Fruit fly (Drosophila melanogaster) whole organism, prepupa: ENCODE measurements around the gene Qsox4.

Experiments
- Blimp-1 ChIP-seq: fragments of 200-800 bp; sonication (Bioruptor generic); optimal IDR thresholded peaks from 3 replicates; lab custom pipeline; 2017; ENCODE audit warnings: missing biosample characterization, missing genetic modification characterization, mild to moderate bottlenecking, moderate library complexity, missing genetic modification reagents
- CG10631 ChIP-seq: fragments of 200-800 bp; sonication (Bioruptor generic); optimal IDR thresholded peaks from 2 replicates; lab custom pipeline; 2016; ENCODE audit warnings: missing biosample characterization, missing genetic modification characterization
- CG10669 ChIP-seq: fragments of 200-800 bp; sonication (Bioruptor generic); optimal IDR thresholded peaks from 3 replicates; lab custom pipeline; 2018; ENCODE audit warnings: missing biosample characterization, mild to moderate bottlenecking, missing genetic modification characterization, moderate library complexity
- CG11294 ChIP-seq: fragments of 200-800 bp; sonication (Bioruptor generic); IDR thresholded peaks from 2 replicates; pipeline ENCODE4 v1.3.6; 2022; ENCODE audit warnings: missing biosample characterization, missing genetic modification characterization
- CG11902 ChIP-seq: fragments of 200-800 bp; sonication (Bioruptor generic); optimal IDR thresholded peaks from 3 replicates; lab custom pipeline; 2016; ENCODE audit warnings: missing biosample characterization, missing genetic modification characterization
- CG15336 ChIP-seq: fragments of 200-800 bp; sonication (Bioruptor generic); IDR thresholded peaks from 2 replicates; pipeline ENCODE4 v1.3.6; 2022; ENCODE audit warnings: missing biosample characterization, missing genetic modification characterization
- CG1621 ChIP-seq: fragments of 200-800 bp; sonication (Bioruptor generic); optimal IDR thresholded peaks from 3 replicates; lab custom pipeline; 2018; ENCODE audit warnings: missing biosample characterization, mild to moderate bottlenecking, missing genetic modification characterization
- CG16779 ChIP-seq: fragments of 200-800 bp; sonication (Bioruptor generic); optimal IDR thresholded peaks from 3 replicates; lab custom pipeline; 2017; ENCODE audit warnings: missing biosample characterization, mild to moderate bottlenecking, missing genetic modification characterization
- CG3032 ChIP-seq: fragments of 200-800 bp; optimal IDR thresholded peaks from 2 replicates; lab custom pipeline; 2019; ENCODE audit warnings: missing biosample characterization, mild to moderate bottlenecking, missing genetic modification characterization, moderate library complexity
- CG31627 ChIP-seq: fragments of 200-800 bp; sonication (Bioruptor generic); optimal IDR thresholded peaks from 3 replicates; lab custom pipeline; 2016; ENCODE audit warnings: missing biosample characterization, missing genetic modification characterization
- CG32006 ChIP-seq: fragments of 200-800 bp; sonication (Bioruptor generic); optimal IDR thresholded peaks from 3 replicates; lab custom pipeline; 2017; ENCODE audit warnings: missing biosample characterization, mild to moderate bottlenecking, missing genetic modification characterization
- CG34406 ChIP-seq: fragments of 200-800 bp; sonication (Bioruptor generic); optimal IDR thresholded peaks from 3 replicates; lab custom pipeline; 2016; ENCODE audit warnings: missing biosample characterization, missing genetic modification characterization
- CG4318 ChIP-seq: fragments of 200-800 bp; sonication (Bioruptor generic); optimal IDR thresholded peaks from 3 replicates; lab custom pipeline; 2017; ENCODE audit warnings: missing biosample characterization, mild to moderate bottlenecking, missing genetic modification characterization
- CG6163 ChIP-seq: fragments of 200-800 bp; sonication (Bioruptor generic); IDR thresholded peaks from 3 replicates; pipeline ENCODE4 v1.3.6; 2022; ENCODE audit warnings: missing biosample characterization, missing genetic modification characterization
- CG6276 ChIP-seq: fragments of 200-800 bp; sonication (Bioruptor generic); optimal IDR thresholded peaks from 2 replicates; lab custom pipeline; 2017; ENCODE audit warnings: missing biosample characterization, mild to moderate bottlenecking, missing genetic modification characterization
- CG6792 ChIP-seq: fragments of 200-800 bp; sonication (Bioruptor generic); optimal IDR thresholded peaks from 3 replicates; lab custom pipeline; 2016; ENCODE audit warnings: missing biosample characterization, missing genetic modification characterization
- CG6808 ChIP-seq: fragments of 200-800 bp; sonication (Bioruptor generic); optimal IDR thresholded peaks from 3 replicates; lab custom pipeline; 2017; ENCODE audit warnings: missing biosample characterization, missing genetic modification characterization, mild to moderate bottlenecking, moderate library complexity, missing genetic modification reagents
- CG6854 ChIP-seq: fragments of 200-800 bp; sonication (Bioruptor generic); optimal IDR thresholded peaks from 2 replicates; lab custom pipeline; 2017; ENCODE audit warnings: missing biosample characterization, mild to moderate bottlenecking, missing genetic modification characterization
- CG8119 ChIP-seq: fragments of 200-800 bp; sonication (Bioruptor generic); IDR thresholded peaks from 3 replicates; pipeline ENCODE4 v1.3.6; 2022; ENCODE audit warnings: missing biosample characterization, missing genetic modification characterization
- CG8319 ChIP-seq: fragments of 200-800 bp; sonication (Bioruptor generic); optimal IDR thresholded peaks from 3 replicates; lab custom pipeline; 2016; ENCODE audit warnings: missing biosample characterization, missing genetic modification characterization
- CG8632 ChIP-seq: fragments of 200-800 bp; sonication (Bioruptor generic); optimal IDR thresholded peaks from 3 replicates; lab custom pipeline; 2016; ENCODE audit warnings: missing biosample characterization, missing genetic modification characterization
- CG9139 ChIP-seq: fragments of 200-800 bp; sonication (Bioruptor generic); optimal IDR thresholded peaks from 3 replicates; lab custom pipeline; 2017; ENCODE audit warnings: missing biosample characterization, mild to moderate bottlenecking, missing genetic modification characterization
- Eip75B ChIP-seq: fragments of 200-800 bp; sonication (Bioruptor generic); optimal IDR thresholded peaks from 3 replicates; lab custom pipeline; 2016; ENCODE audit warnings: missing biosample characterization, missing genetic modification characterization
- Eip93F ChIP-seq: fragments of 200-800 bp; sonication (Bioruptor generic); optimal IDR thresholded peaks from 2 replicates; lab custom pipeline; 2016; ENCODE audit warnings: missing biosample characterization, mild to moderate bottlenecking, missing genetic modification characterization
- Ets21C ChIP-seq: fragments of 200-800 bp; sonication (Bioruptor generic); optimal IDR thresholded peaks from 3 replicates; lab custom pipeline; 2016; ENCODE audit warnings: missing biosample characterization, missing genetic modification characterization
- Ets96B ChIP-seq: fragments of 200-800 bp; optimal IDR thresholded peaks from 2 replicates; lab custom pipeline; 2019; ENCODE audit warnings: missing biosample characterization, mild to moderate bottlenecking, missing genetic modification characterization, moderate library complexity
- Gug ChIP-seq: fragments of 200-800 bp; sonication (Bioruptor generic); IDR thresholded peaks from 2 replicates; pipeline ENCODE4 v1.3.6; 2022; ENCODE audit warnings: missing biosample characterization, missing genetic modification characterization
- Hr39 ChIP-seq: fragments of 200-800 bp; sonication (Bioruptor generic); optimal IDR thresholded peaks from 2 replicates; lab custom pipeline; 2016; ENCODE audit warnings: missing biosample characterization, missing genetic modification characterization
- Hr4 ChIP-seq: fragments of 200-800 bp; sonication (Bioruptor generic); optimal IDR thresholded peaks from 3 replicates; lab custom pipeline; 2016; ENCODE audit warnings: missing biosample characterization, missing genetic modification characterization
- Lpt ChIP-seq: fragments of 200-800 bp; sonication (Bioruptor generic); optimal IDR thresholded peaks from 3 replicates; lab custom pipeline; 2016; ENCODE audit warnings: missing biosample characterization, missing genetic modification characterization
- Met ChIP-seq: fragments of 200-800 bp; sonication (Bioruptor generic); optimal IDR thresholded peaks from 3 replicates; lab custom pipeline; 2016; ENCODE audit warnings: missing biosample characterization, missing genetic modification characterization
- OdsH ChIP-seq: fragments of 200-800 bp; sonication (Bioruptor generic); optimal IDR thresholded peaks from 3 replicates; lab custom pipeline; 2016; ENCODE audit warnings: missing biosample characterization, missing genetic modification characterization
- Smox ChIP-seq: fragments of 200-800 bp; sonication (Bioruptor generic); optimal IDR thresholded peaks from 3 replicates; lab custom pipeline; 2016; ENCODE audit warnings: missing biosample characterization, missing genetic modification characterization
- Sox102F ChIP-seq: fragments of 200-800 bp; sonication (Bioruptor generic); optimal IDR thresholded peaks from 2 replicates; lab custom pipeline; 2016; ENCODE audit warnings: missing biosample characterization, mild to moderate bottlenecking, missing genetic modification characterization
- Sox14 ChIP-seq: fragments of 200-800 bp; sonication (Bioruptor generic); optimal IDR thresholded peaks from 3 replicates; lab custom pipeline; 2016; ENCODE audit warnings: missing biosample characterization, missing genetic modification characterization
- Sox15 ChIP-seq: fragments of 200-800 bp; sonication (Bioruptor generic); optimal IDR thresholded peaks from 3 replicates; lab custom pipeline; 2016; ENCODE audit warnings: missing biosample characterization, missing genetic modification characterization
- achi ChIP-seq: fragments of 200-800 bp; sonication (Bioruptor generic); optimal IDR thresholded peaks from 3 replicates; lab custom pipeline; 2016; ENCODE audit warnings: missing biosample characterization, missing genetic modification characterization
- acj6 ChIP-seq: fragments of 200-800 bp; sonication (Bioruptor generic); optimal IDR thresholded peaks from 3 replicates; lab custom pipeline; 2016; ENCODE audit warnings: missing biosample characterization, missing genetic modification characterization
- cyc ChIP-seq: fragments of 200-800 bp; sonication (Bioruptor generic); optimal IDR thresholded peaks from 3 replicates; lab custom pipeline; 2016; ENCODE audit warnings: missing biosample characterization, missing genetic modification characterization
- dsx ChIP-seq: fragments of 200-800 bp; optimal IDR thresholded peaks from 3 replicates; lab custom pipeline; 2019; ENCODE audit warnings: missing biosample characterization, mild to moderate bottlenecking, missing genetic modification characterization, moderate library complexity; ENCODE audit not compliant: poor library complexity, severe bottlenecking
- esn ChIP-seq: fragments of 200-800 bp; sonication (Bioruptor generic); optimal IDR thresholded peaks from 2 replicates; lab custom pipeline; 2016; ENCODE audit warnings: missing biosample characterization, mild to moderate bottlenecking, missing genetic modification characterization, moderate library complexity
- fd59A ChIP-seq: fragments of 200-800 bp; sonication (Bioruptor generic); optimal IDR thresholded peaks from 2 replicates; lab custom pipeline; 2017; ENCODE audit warnings: missing biosample characterization, mild to moderate bottlenecking, missing genetic modification characterization, missing genetic modification reagents
- fkh ChIP-seq: fragments of 200-800 bp; sonication (Bioruptor generic); optimal IDR thresholded peaks from 3 replicates; lab custom pipeline; 2017; ENCODE audit warnings: missing biosample characterization, mild to moderate bottlenecking, missing genetic modification characterization, moderate library complexity
- lz ChIP-seq: fragments of 200-800 bp; sonication (Bioruptor generic); optimal IDR thresholded peaks from 3 replicates; lab custom pipeline; 2016; ENCODE audit warnings: missing biosample characterization, missing genetic modification characterization
- net ChIP-seq: fragments of 200-800 bp; sonication (Bioruptor generic); optimal IDR thresholded peaks from 3 replicates; lab custom pipeline; 2016; ENCODE audit warnings: missing biosample characterization, missing genetic modification characterization
- pdm3 ChIP-seq: fragments of 200-800 bp; sonication (Bioruptor generic); optimal IDR thresholded peaks from 3 replicates; lab custom pipeline; 2016; ENCODE audit warnings: missing biosample characterization, missing genetic modification characterization
- salr ChIP-seq, 2 experiments: fragments of 200-800 bp; sonication (Bioruptor generic); optimal IDR thresholded peaks; 3 replicates each; lab custom pipeline; 2016 to 2018; ENCODE audit warnings: missing biosample characterization in 2 of 2, missing genetic modification characterization in 2 of 2, mild to moderate bottlenecking in 1 of 2
- ss ChIP-seq, 2 experiments: fragments of 200-800 bp; sonication (Bioruptor generic); optimal IDR thresholded peaks; 2 replicates in 1 of 2; 3 replicates in 1 of 2; lab custom pipeline; 2017 to 2018; ENCODE audit warnings: mild to moderate bottlenecking in 2 of 2, missing biosample characterization in 2 of 2, missing genetic modification characterization in 2 of 2, moderate library complexity in 1 of 2
- svp ChIP-seq: fragments of 200-800 bp; sonication (Bioruptor generic); peaks from one replicate; lab custom pipeline; 2016; ENCODE audit warnings: missing biosample characterization, missing genetic modification characterization
- topi ChIP-seq: fragments of 200-800 bp; sonication (Bioruptor generic); optimal IDR thresholded peaks from 3 replicates; lab custom pipeline; 2016; ENCODE audit warnings: missing biosample characterization, missing genetic modification characterization

The Qsox4 gene

dm6 chr3R:23669401-23670216, 33.0 kb upstream of the Qsox4 start, which contains the start of gene CG31145:
Gene CG31145 (minus strand): TSS chr3R:23669659.
- peak; percentile 100 for TF ChIP-seq topi (GFP tag; lab: Kevin White, UChicago)
- TF ChIP-seq lz (GFP tag; lab: Kevin White, UChicago) = peak; percentile 100
- peak; percentile 100 for TF ChIP-seq Sox102F (GFP tag; lab: Kevin White, UChicago)
- peak; percentile 100 for TF ChIP-seq Hr4 (GFP tag; lab: Kevin White, UChicago)
- TF ChIP-seq Met (GFP tag; lab: Kevin White, UChicago) = peak; percentile 100
- peak; percentile 98 for TF ChIP-seq fkh (GFP tag; lab: Kevin White, UChicago)
- peak; percentile 100 for TF ChIP-seq pdm3 (GFP tag; lab: Kevin White, UChicago)
- TF ChIP-seq CG9139 (GFP tag; lab: Kevin White, UChicago) = peak; percentile 99
- TF ChIP-seq Sox14 (GFP tag; lab: Kevin White, UChicago) = peak; percentile 100
- TF ChIP-seq CG8632 = peak; percentile 100
- TF ChIP-seq cyc = peak; percentile 99
- TF ChIP-seq CG10669 (GFP tag; lab: Kevin White, UChicago) = peak; percentile 100
- TF ChIP-seq CG1621 (tag; lab: Kevin White, UChicago) = peak; percentile 99
- TF ChIP-seq achi (GFP tag; lab: Kevin White, UChicago) = peak; percentile 99
- TF ChIP-seq CG6276 (GFP tag; lab: Kevin White, UChicago) = peak; percentile 100
- TF ChIP-seq Eip75B (GFP tag; lab: Kevin White, UChicago) = peak; percentile 100
- peak; percentile 100 for TF ChIP-seq Lpt (GFP tag; lab: Kevin White, UChicago)
- peak; percentile 100 for TF ChIP-seq CG4318 (GFP tag; lab: Kevin White, UChicago)
- TF ChIP-seq CG34406 (GFP tag; lab: Kevin White, UChicago) = peak; percentile 100
- TF ChIP-seq salr (GFP tag; optimal IDR thresholded peaks at IDR 0.05; lab: Kevin White, UChicago) = peak; percentile 98 to 100
- TF ChIP-seq CG10631 = peak; percentile 100
- peak; percentile 99 for TF ChIP-seq CG6854
- peak; percentile 100 for TF ChIP-seq Sox15
- TF ChIP-seq OdsH = peak; percentile 100
- peak; percentile 100 for TF ChIP-seq CG6792 (GFP tag; lab: Kevin White, UChicago)
- TF ChIP-seq esn (GFP tag; lab: Kevin White, UChicago) = peak; percentile 100
- peak; percentile 99 for TF ChIP-seq CG8319
- TF ChIP-seq CG6808 (GFP tag; lab: Kevin White, UChicago) = peak; percentile 98
- peak; percentile 100 for TF ChIP-seq Hr39 (GFP tag; lab: Kevin White, UChicago)
- peak; percentile 99 for TF ChIP-seq fd59A (GFP tag; lab: Kevin White, UChicago)
- peak; percentile 100 for TF ChIP-seq CG8119 (GFP tag; lab: Robert Waterston, UW)
- peak; percentile 100 for TF ChIP-seq svp (GFP tag; lab: Kevin White, UChicago)
- peak; percentile 99 for TF ChIP-seq CG11294 (GFP tag; lab: Robert Waterston, UW)
- peak; percentile 99 for TF ChIP-seq CG3032 (tag; lab: Kevin White, UChicago)
- TF ChIP-seq Ets96B (tag; lab: Kevin White, UChicago) = peak; percentile 99
- peak; percentile 99 for TF ChIP-seq CG16779
- TF ChIP-seq acj6 (GFP tag; lab: Kevin White, UChicago) = peak; percentile 100
- TF ChIP-seq dsx = peak; percentile 98
- TF ChIP-seq Smox (GFP tag; lab: Kevin White, UChicago) = peak; percentile 100
- TF ChIP-seq CG32006 (GFP tag; lab: Kevin White, UChicago) = peak; percentile 100
- TF ChIP-seq CG31627 (GFP tag; lab: Kevin White, UChicago) = peak; percentile 100
- TF ChIP-seq CG11902 (GFP tag; lab: Kevin White, UChicago) = peak; percentile 99
- peak; percentile 99 for TF ChIP-seq CG6163 (GFP tag; lab: Robert Waterston, UW)
- peak; percentile 99 for TF ChIP-seq Ets21C (GFP tag; lab: Kevin White, UChicago)
- TF ChIP-seq Eip93F = peak; percentile 98
- TF ChIP-seq Blimp-1 (GFP tag; lab: Kevin White, UChicago) = peak; percentile 98
- TF ChIP-seq ss (GFP tag; optimal IDR thresholded peaks at IDR 0.05; lab: Kevin White, UChicago) = peak; percentile 97 to 99
- TF ChIP-seq CG15336 (GFP tag; lab: Robert Waterston, UW) = peak; percentile 100
- peak; percentile 99 for TF ChIP-seq Gug (GFP tag; lab: Robert Waterston, UW)
- TF ChIP-seq net (GFP tag; lab: Kevin White, UChicago) = peak; percentile 100
